Fruit fly (Drosophila melanogaster): ENCODE results near the gene Tbc1d8-9.
A peak's percentile ranks its signal among the peaks of the same experiment; 100 is the strongest.

Tbc1d8-9 gene

dm6 chr3L:21294202-21294601 lies 49.3 kb downstream of the Tbc1d8-9 start, which contains the start of gene Cpr78Cb (continued):
- TF ChIP-seq fru (optimal IDR thresholded peaks at IDR 0.05): no peak
- TF ChIP-seq CG11247 (GFP tag; IDR thresholded peaks at IDR 0.05): 0 out of 2 replicates have a peak, but pooled peaks have one; percentile 44
- TF ChIP-seq CG6683 (GFP tag; optimal IDR thresholded peaks at IDR 0.05): no peak
- no peak for TF ChIP-seq trem (tag; optimal IDR thresholded peaks at IDR 0.05)
- no peak for TF ChIP-seq Adf1 (GFP tag; IDR thresholded peaks at IDR 0.05)
- no peak for TF ChIP-seq Hmx (GFP tag; optimal IDR thresholded peaks at IDR 0.05)
- no peak for TF ChIP-seq gem (tag; optimal IDR thresholded peaks at IDR 0.05)
- no peak for TF ChIP-seq CG12659 (GFP tag; optimal IDR thresholded peaks at IDR 0.05)
- TF ChIP-seq CG3847 (GFP tag; IDR thresholded peaks at IDR 0.05): no peak
- TF ChIP-seq ab (GFP tag; optimal IDR thresholded peaks at IDR 0.05): no peak

- TF ChIP-seq jigr1 (GFP tag; IDR thresholded peaks at IDR 0.05): no peak
- TF ChIP-seq esg (GFP tag; conservative IDR thresholded peaks at IDR 0.05): no peak
- no peak for TF ChIP-seq CG11696 (GFP tag; IDR thresholded peaks at IDR 0.05)
- no peak for TF ChIP-seq Atf6 (GFP tag; IDR thresholded peaks at IDR 0.05)
- TF ChIP-seq HLHmδ (GFP tag; optimal IDR thresholded peaks at IDR 0.05): no peak
- TF ChIP-seq Hmx (GFP tag; optimal IDR thresholded peaks at IDR 0.05): no peak
- no peak for TF ChIP-seq CG9215 (GFP tag; IDR thresholded peaks at IDR 0.05)
- TF ChIP-seq CrebB (tag; optimal IDR thresholded peaks at IDR 0.05): no peak
- TF ChIP-seq CG7745 (tag; optimal IDR thresholded peaks at IDR 0.05): no peak
- TF ChIP-seq CG10274 (GFP tag; optimal IDR thresholded peaks at IDR 0.05): no peak
- TF ChIP-seq CG14965 (GFP tag; optimal IDR thresholded peaks at IDR 0.05; ENCODE audit: borderline replicate concordance): no peak
- TF ChIP-seq CG30431 (GFP tag; optimal IDR thresholded peaks at IDR 0.05): no peak
- TF ChIP-seq Pdp1 (GFP tag; optimal IDR thresholded peaks at IDR 0.05): no peak
- TF ChIP-seq Sox102F (GFP tag; optimal IDR thresholded peaks at IDR 0.05): no peak
- no peak for TF ChIP-seq row (GFP tag; IDR thresholded peaks at IDR 0.05)
- TF ChIP-seq phol (tag; optimal IDR thresholded peaks at IDR 0.05): no peak
- no peak for TF ChIP-seq yki (optimal IDR thresholded peaks at IDR 0.05)
- TF ChIP-seq CG13296 (GFP tag; optimal IDR thresholded peaks at IDR 0.05): no peak
Measured at dm6 chr3L:21292700-21293099, 50.8 kb downstream of the Tbc1d8-9 start, which contains the start of gene Cpr78Ca. Cpr78Ca (minus strand) TSS chr3L:21292800.

dm6 chr3L:21291055-21291454 lies 52.5 kb downstream of the Tbc1d8-9 start:
- no peak for TF ChIP-seq CG1603 (tag; optimal IDR thresholded peaks at IDR 0.05)
- TF ChIP-seq TFAM (GFP tag; optimal IDR thresholded peaks at IDR 0.05): no peak
- TF ChIP-seq CG30403 (GFP tag; optimal IDR thresholded peaks at IDR 0.05): no peak
- no peak for TF ChIP-seq stc (GFP tag; IDR thresholded peaks at IDR 0.05)
- 0 out of 3 replicates have a peak, but pooled peaks have one; percentile 9 for TF ChIP-seq sr (GFP tag; IDR thresholded peaks at IDR 0.05)
- TF ChIP-seq Blimp-1 (GFP tag; optimal IDR thresholded peaks at IDR 0.05): peak; percentile 85
- TF ChIP-seq NC2β (GFP tag; optimal IDR thresholded peaks at IDR 0.05): no peak
- TF ChIP-seq chinmo (GFP tag; IDR thresholded peaks at IDR 0.05; ENCODE audit: partially characterized antibody): 0 out of 4 replicates have a peak, but pooled peaks have one; percentile 35
- TF ChIP-seq CG10147 (GFP tag; optimal IDR thresholded peaks at IDR 0.05): no peak
- TF ChIP-seq CG17186 (GFP tag; optimal IDR thresholded peaks at IDR 0.05): no peak
- no peak for TF ChIP-seq CG4730 (GFP tag; IDR thresholded peaks at IDR 0.05)
- no peak for TF ChIP-seq CG12299 (tag; optimal IDR thresholded peaks at IDR 0.05)
- TF ChIP-seq CG15514 (GFP tag; optimal IDR thresholded peaks at IDR 0.05): no peak
- no peak for TF ChIP-seq h (optimal IDR thresholded peaks at IDR 0.05)
- TF ChIP-seq Awh (GFP tag; IDR thresholded peaks at IDR 0.05): peak; percentile 64
- TF ChIP-seq cad (GFP tag; optimal IDR thresholded peaks at IDR 0.05): no peak
- peak in 1 of 2 experiments; percentile 20 for TF ChIP-seq Pdp1 (GFP tag; optimal IDR thresholded peaks at IDR 0.05)
- no peak for TF ChIP-seq Nf-YC (tag; optimal IDR thresholded peaks at IDR 0.05)
